Fruit fly (Drosophila melanogaster) whole organism, adult: ENCODE results near the gene CG6686.

Experiments used
- CG1620 ChIP-seq: fragments of 200-800 bp; sonication (Bioruptor generic); optimal IDR thresholded peaks from 2 replicates; lab custom pipeline; 2016; ENCODE audit warnings: missing biosample characterization, missing genetic modification characterization
- CG7101 ChIP-seq: fragments of 200-800 bp; sonication (Bioruptor generic); optimal IDR thresholded peaks from 2 replicates; lab custom pipeline; 2018; ENCODE audit warnings: missing biosample characterization, mild to moderate bottlenecking, missing genetic modification characterization, moderate library complexity
- kay ChIP-seq: fragments of 200-800 bp; sonication (Bioruptor generic); peaks from one replicate; lab custom pipeline; 2016; ENCODE audit warnings: missing biosample characterization, missing genetic modification characterization, borderline replicate concordance
- ovo ChIP-seq: fragments of 200-800 bp; sonication (Bioruptor generic); optimal IDR thresholded peaks from 2 replicates; lab custom pipeline; 2016; ENCODE audit warnings: missing biosample characterization, missing genetic modification characterization
- tj ChIP-seq: fragments of 200-800 bp; sonication (Bioruptor generic); optimal IDR thresholded peaks from 3 replicates; lab custom pipeline; 2017; ENCODE audit warnings: missing biosample characterization, mild to moderate bottlenecking, missing genetic modification characterization, moderate library complexity

- TF ChIP-seq tj (GFP tag; lab: Kevin White, UChicago), result no peak
- TF ChIP-seq kay, result peak; percentile 94
- TF ChIP-seq ovo (GFP tag; lab: Kevin White, UChicago), result no peak
- TF ChIP-seq CG1620 (GFP tag; lab: Kevin White, UChicago), result no peak
- peak; percentile 15 for TF ChIP-seq CG7101 (tag; lab: Kevin White, UChicago)
Measured at dm6 chr2L:12004211-12004979, 16.6 kb upstream of the CG6686 start.
